Fruit fly (Drosophila melanogaster) whole organism, embryonic: ENCODE data around the gene Arp1.

Experiments
- Ada2b ChIP-seq: fragments of 200-800 bp; sonication (Bioruptor generic); IDR thresholded peaks from 2 replicates; pipeline ENCODE4 v1.3.6; 2022; ENCODE audit warnings: missing biosample characterization, missing genetic modification characterization
- Aef1 ChIP-seq: fragments of 200-800 bp; sonication (Bioruptor generic); IDR thresholded peaks from 3 replicates; pipeline ENCODE4 v1.3.6; 2022; ENCODE audit warnings: missing biosample characterization, missing genetic modification characterization
- Bgb ChIP-seq: fragments of 200-800 bp; sonication (Bioruptor generic); IDR thresholded peaks from 2 replicates; pipeline ENCODE4 v1.3.6; 2022; ENCODE audit warnings: missing biosample characterization, missing genetic modification characterization; ENCODE audit not compliant: partially characterized antibody
- CG10147 ChIP-seq: fragments of 200-800 bp; sonication (Bioruptor generic); optimal IDR thresholded peaks from 2 replicates; lab custom pipeline; 2019; ENCODE audit warnings: missing biosample characterization, mild to moderate bottlenecking, missing genetic modification characterization, moderate library complexity
- CG10209 ChIP-seq: fragments of 200-800 bp; sonication (Bioruptor generic); optimal IDR thresholded peaks from 3 replicates; lab custom pipeline; 2017; ENCODE audit warnings: missing biosample characterization, mild to moderate bottlenecking, missing genetic modification characterization, missing genetic modification reagents
- CG10267 ChIP-seq: fragments of 200-800 bp; sonication (Bioruptor generic); optimal IDR thresholded peaks from 2 replicates; lab custom pipeline; 2018; ENCODE audit warnings: missing biosample characterization, mild to moderate bottlenecking, missing genetic modification characterization, moderate library complexity
- CG12744 ChIP-seq: fragments of 200-800 bp; sonication (Bioruptor generic); optimal IDR thresholded peaks from 2 replicates; lab custom pipeline; 2016; ENCODE audit warnings: missing biosample characterization, missing genetic modification characterization
- CG12942 ChIP-seq: fragments of 200-800 bp; sonication (Bioruptor generic); optimal IDR thresholded peaks from 3 replicates; lab custom pipeline; 2016; ENCODE audit warnings: missing biosample characterization, missing genetic modification characterization
- CG14441 ChIP-seq: fragments of 200-800 bp; sonication (Bioruptor generic); IDR thresholded peaks from 2 replicates; pipeline ENCODE4 v1.3.6; 2022; ENCODE audit warnings: missing biosample characterization, missing genetic modification characterization
- CG18599 ChIP-seq: fragments of 200-800 bp; sonication (Bioruptor generic); optimal IDR thresholded peaks from 3 replicates; lab custom pipeline; 2017; ENCODE audit warnings: missing biosample characterization, missing genetic modification characterization, mild to moderate bottlenecking, moderate library complexity, missing genetic modification reagents
- CG2202 ChIP-seq: fragments of 200-800 bp; sonication (Bioruptor generic); optimal IDR thresholded peaks from 2 replicates; lab custom pipeline; 2018; ENCODE audit warnings: missing biosample characterization, mild to moderate bottlenecking, missing genetic modification characterization
- CG2678 ChIP-seq: fragments of 200-800 bp; sonication (Bioruptor generic); optimal IDR thresholded peaks from 3 replicates; lab custom pipeline; 2019; ENCODE audit warnings: missing biosample characterization, mild to moderate bottlenecking, missing genetic modification characterization, moderate library complexity
- CG30431 ChIP-seq: fragments of 200-800 bp; sonication (Bioruptor generic); optimal IDR thresholded peaks from 2 replicates; lab custom pipeline; 2017; ENCODE audit warnings: missing biosample characterization, missing genetic modification characterization
- CG3407 ChIP-seq: fragments of 200-800 bp; sonication (Bioruptor generic); optimal IDR thresholded peaks from 2 replicates; lab custom pipeline; 2018; ENCODE audit warnings: missing biosample characterization, mild to moderate bottlenecking, missing genetic modification characterization
- CG4360 ChIP-seq: fragments of 200-800 bp; sonication (Bioruptor generic); IDR thresholded peaks from 2 replicates; pipeline ENCODE4 v1.3.6; 2022; ENCODE audit warnings: missing biosample characterization, missing genetic modification characterization
- CG8388 ChIP-seq: fragments of 200-800 bp; sonication (Bioruptor generic); optimal IDR thresholded peaks from 2 replicates; lab custom pipeline; 2019; ENCODE audit warnings: missing biosample characterization, mild to moderate bottlenecking, missing genetic modification characterization, moderate library complexity
- CG9727 ChIP-seq: fragments of 200-800 bp; sonication (Bioruptor generic); optimal IDR thresholded peaks from 3 replicates; lab custom pipeline; 2017; ENCODE audit warnings: missing biosample characterization, mild to moderate bottlenecking, missing genetic modification characterization
- CG9817 ChIP-seq: fragments of 200-800 bp; sonication (Bioruptor generic); optimal IDR thresholded peaks from 2 replicates; lab custom pipeline; 2018; ENCODE audit warnings: missing biosample characterization, mild to moderate bottlenecking, missing genetic modification characterization, moderate library complexity
- CHES-1-like ChIP-seq: fragments of 200-800 bp; sonication (Bioruptor generic); optimal IDR thresholded peaks from 2 replicates; lab custom pipeline; 2016; ENCODE audit warnings: missing biosample characterization, missing genetic modification characterization
- Ets97D ChIP-seq: fragments of 200-800 bp; sonication (Bioruptor generic); optimal IDR thresholded peaks from 3 replicates; lab custom pipeline; 2016; ENCODE audit warnings: missing biosample characterization, missing genetic modification characterization
- Fer2 ChIP-seq: fragments of 200-800 bp; sonication (Bioruptor generic); optimal IDR thresholded peaks from 2 replicates; lab custom pipeline; 2018; ENCODE audit warnings: missing biosample characterization, mild to moderate bottlenecking, missing genetic modification characterization, moderate library complexity
- Hr51 ChIP-seq, 2 experiments: fragments of 200-800 bp; sonication (Bioruptor generic); optimal IDR thresholded peaks; 2 replicates in 1 of 2; 3 replicates in 1 of 2; lab custom pipeline; 2016 to 2018; ENCODE audit warnings: missing biosample characterization in 2 of 2, missing genetic modification characterization in 2 of 2, mild to moderate bottlenecking in 1 of 2, moderate library complexity in 1 of 2
- Nf-YA ChIP-seq: fragments of 200-800 bp; sonication (Bioruptor generic); IDR thresholded peaks from 2 replicates; pipeline ENCODE4 v1.3.6; 2022; ENCODE audit warnings: missing biosample characterization, missing genetic modification characterization
- Ptx1 ChIP-seq: fragments of 200-800 bp; sonication (Bioruptor generic); IDR thresholded peaks from 2 replicates; pipeline ENCODE4 v1.3.6; 2022; ENCODE audit warnings: missing biosample characterization, missing genetic modification characterization
- Ravus ChIP-seq: fragments of 200-800 bp; sonication (Bioruptor generic); IDR thresholded peaks from 2 replicates; pipeline ENCODE4 v1.3.6; 2022; ENCODE audit warnings: missing biosample characterization, missing genetic modification characterization
- Rfx ChIP-seq: fragments of 200-800 bp; sonication (Bioruptor generic); IDR thresholded peaks from 2 replicates; pipeline ENCODE4 v1.3.6; 2022; ENCODE audit warnings: missing biosample characterization, missing genetic modification characterization
- TFAM ChIP-seq: fragments of 200-800 bp; sonication (Bioruptor generic); optimal IDR thresholded peaks from 2 replicates; lab custom pipeline; 2017; ENCODE audit warnings: missing biosample characterization, missing genetic modification characterization, inconsistent platforms
- Usf ChIP-seq: fragments of 200-800 bp; sonication (Bioruptor generic); optimal IDR thresholded peaks from 2 replicates; lab custom pipeline; 2017; ENCODE audit warnings: missing genotype, missing biosample characterization, missing genetic modification characterization
- Xrp1 ChIP-seq: fragments of 200-800 bp; sonication (Bioruptor generic); IDR thresholded peaks from 2 replicates; pipeline ENCODE4 v1.3.6; 2022; ENCODE audit warnings: missing biosample characterization, missing genetic modification characterization
- ap ChIP-seq: fragments of 200-800 bp; sonication (Bioruptor generic); IDR thresholded peaks from 2 replicates; pipeline ENCODE4 v1.3.6; 2022; ENCODE audit warnings: missing biosample characterization, missing genetic modification characterization
- dpn ChIP-seq, 2 experiments: fragments of 200-800 bp; sonication (Bioruptor generic); optimal IDR thresholded peaks; 3 replicates each; lab custom pipeline; 2016; ENCODE audit warnings: missing biosample characterization in 2 of 2, missing genetic modification characterization in 2 of 2
- esg ChIP-seq: fragments of 200-800 bp; sonication (Bioruptor generic); conservative IDR thresholded peaks from 2 replicates; pipeline ENCODE4 v1.3.6; 2022; ENCODE audit warnings: missing biosample characterization, missing genetic modification characterization
- eyg ChIP-seq: fragments of 200-800 bp; sonication (Bioruptor generic); optimal IDR thresholded peaks from 3 replicates; lab custom pipeline; 2016; ENCODE audit warnings: missing biosample characterization, missing genetic modification characterization
- ind ChIP-seq: fragments of 200-800 bp; sonication (Bioruptor generic); optimal IDR thresholded peaks from 3 replicates; lab custom pipeline; 2016; ENCODE audit warnings: missing biosample characterization, missing genetic modification characterization
- insv ChIP-seq, 2 experiments: fragments of 200-800 bp; sonication (Bioruptor generic); optimal IDR thresholded peaks; 3 replicates each; lab custom pipeline; 2016 to 2018; ENCODE audit warnings: missing biosample characterization in 2 of 2, missing genetic modification characterization in 2 of 2
- klu ChIP-seq: fragments of 200-800 bp; sonication (Bioruptor generic); IDR thresholded peaks from 2 replicates; pipeline ENCODE4 v1.3.6; 2022; ENCODE audit warnings: missing biosample characterization, missing genetic modification characterization
- maf-S ChIP-seq: fragments of 200-800 bp; sonication (Bioruptor generic); optimal IDR thresholded peaks from 2 replicates; lab custom pipeline; 2016; ENCODE audit warnings: missing biosample characterization, missing genetic modification characterization
- onecut ChIP-seq: fragments of 200-800 bp; sonication (Bioruptor generic); IDR thresholded peaks from 2 replicates; pipeline ENCODE4 v1.3.6; 2022; ENCODE audit warnings: missing biosample characterization, missing genetic modification characterization
- org-1 ChIP-seq: fragments of 200-800 bp; sonication (Bioruptor generic); optimal IDR thresholded peaks from 2 replicates; lab custom pipeline; 2017; ENCODE audit warnings: missing biosample characterization, missing genetic modification characterization
- pita ChIP-seq: fragments of 200-800 bp; sonication (Bioruptor generic); optimal IDR thresholded peaks from 2 replicates; lab custom pipeline; 2017; ENCODE audit warnings: missing biosample characterization, mild to moderate bottlenecking, missing genetic modification characterization
- ro ChIP-seq: fragments of 200-800 bp; sonication (Bioruptor generic); IDR thresholded peaks from 2 replicates; pipeline ENCODE4 v1.3.6; 2022; ENCODE audit warnings: missing biosample characterization, missing genetic modification characterization
- row ChIP-seq: fragments of 200-800 bp; sonication (Bioruptor generic); IDR thresholded peaks from 3 replicates; pipeline ENCODE4 v1.3.6; 2022; ENCODE audit warnings: missing biosample characterization, missing genetic modification characterization
- salm ChIP-seq: fragments of 200-800 bp; sonication (Bioruptor generic); optimal IDR thresholded peaks from 2 replicates; lab custom pipeline; 2018; ENCODE audit warnings: missing biosample characterization, mild to moderate bottlenecking, missing genetic modification characterization
- scrt ChIP-seq: fragments of 200-800 bp; sonication (Bioruptor generic); optimal IDR thresholded peaks from 2 replicates; lab custom pipeline; 2018; ENCODE audit warnings: missing biosample characterization, mild to moderate bottlenecking, missing genetic modification characterization, moderate library complexity
- sna ChIP-seq: fragments of 200-800 bp; sonication (Bioruptor generic); IDR thresholded peaks from 2 replicates; pipeline ENCODE4 v1.3.6; 2022; ENCODE audit warnings: missing biosample characterization, missing genetic modification characterization; ENCODE audit not compliant: partially characterized antibody
- tin ChIP-seq: fragments of 200-800 bp; sonication (Bioruptor generic); optimal IDR thresholded peaks from 3 replicates; lab custom pipeline; 2016; ENCODE audit warnings: missing biosample characterization, missing genetic modification characterization
- tio ChIP-seq: fragments of 200-800 bp; sonication (Bioruptor generic); optimal IDR thresholded peaks from 2 replicates; lab custom pipeline; 2017; ENCODE audit warnings: missing biosample characterization, missing genetic modification characterization, inconsistent platforms
- vfl ChIP-seq: fragments of 200-800 bp; sonication (Bioruptor generic); optimal IDR thresholded peaks from 2 replicates; lab custom pipeline; 2016; ENCODE audit warnings: missing biosample characterization, missing genetic modification characterization
- vnd ChIP-seq: fragments of 200-800 bp; sonication (Bioruptor generic); IDR thresholded peaks from 3 replicates; pipeline ENCODE4 v1.3.6; 2022; ENCODE audit warnings: missing biosample characterization, missing genetic modification characterization; ENCODE audit not compliant: partially characterized antibody
- zfh2 ChIP-seq: fragments of 200-800 bp; sonication (Bioruptor generic); optimal IDR thresholded peaks from 2 replicates; lab custom pipeline; 2016; ENCODE audit warnings: missing biosample characterization, missing genetic modification characterization

Gene Arp1

dm6 chr3R:12722392-12722914 is 30.9 kb downstream of the Arp1 start, which contains the start of gene Men (continued):
- TF ChIP-seq CG10209 (GFP tag; lab: Kevin White, UChicago) (peak; percentile 43), klu (GFP tag; lab: Robert Waterston, UW) (peak; percentile 47; the same call in 1 of the 2 replicates), tin (GFP tag; lab: Kevin White, UChicago) (peak; percentile 27), row (peak; percentile 70), Xrp1 (GFP tag; lab: Robert Waterston, UW) (peak; percentile 68), ind (GFP tag; lab: Kevin White, UChicago) (peak; percentile 55), Ptx1 (peak; percentile 80), Aef1 (GFP tag; lab: Robert Waterston, UW) (peak; percentile 28; the same call in 1 of the 3 replicates), CG4360 (GFP tag; lab: Robert Waterston, UW) (peak; percentile 13; the same call in 1 of the 2 replicates), CG30431 (GFP tag; lab: Kevin White, UChicago) (no peak), maf-S (GFP tag; lab: Kevin White, UChicago) (no peak), dpn (GFP tag; optimal IDR thresholded peaks at IDR 0.05; lab: Kevin White, UChicago) (peak; percentile 2 to 48), sna (GFP tag; lab: Robert Waterston, UW) (no peak), vnd (no peak), Hr51 (GFP tag; optimal IDR thresholded peaks at IDR 0.05; lab: Kevin White, UChicago) (peak in 1 of 2 experiments; percentile 88), Nf-YA (GFP tag; lab: Robert Waterston, UW) (peak; percentile 61), CG9727 (GFP tag; lab: Kevin White, UChicago) (peak; percentile 55), eyg (no peak), ro (GFP tag; lab: Robert Waterston, UW) (peak; percentile 19; the same call in 1 of the 2 replicates), onecut (GFP tag; lab: Robert Waterston, UW) (peak; percentile 36; the same call in 1 of the 2 replicates), insv (GFP tag; optimal IDR thresholded peaks at IDR 0.05; lab: Kevin White, UChicago) (peak in 1 of 2 experiments; percentile 2), CG2202 (tag; lab: Kevin White, UChicago) (peak; percentile 7), esg (GFP tag; lab: Robert Waterston, UW) (peak; percentile 41; the same call in 1 of the 2 replicates), CHES-1-like (no peak), org-1 (GFP tag; lab: Kevin White, UChicago) (peak; percentile 32), zfh2 (no peak), CG18599 (peak; percentile 61), CG12942 (GFP tag; lab: Kevin White, UChicago) (peak; percentile 41), CG9817 (tag; lab: Kevin White, UChicago) (peak; percentile 62), Ravus (GFP tag; lab: Robert Waterston, UW) (no peak), CG3407 (GFP tag; lab: Kevin White, UChicago) (peak; percentile 37), salm (tag; lab: Kevin White, UChicago) (peak; percentile 49), scrt (peak; percentile 5), Rfx (peak; percentile 60), CG10267 (tag; lab: Kevin White, UChicago) (peak; percentile 35), Ada2b (peak; percentile 65), Fer2 (tag; lab: Kevin White, UChicago) (peak; percentile 34), pita (GFP tag; lab: Kevin White, UChicago) (no peak), CG10147 (peak; percentile 53), CG8388 (GFP tag; lab: Kevin White, UChicago) (peak; percentile 71), Ets97D (GFP tag; lab: Kevin White, UChicago) (no peak), ap (GFP tag; lab: Robert Waterston, UW) (peak; percentile 37; the same call in 1 of the 2 replicates), Bgb (GFP tag; lab: Robert Waterston, UW) (no peak), CG14441 (GFP tag; lab: Robert Waterston, UW) (peak; percentile 63), CG12744 (GFP tag; lab: Kevin White, UChicago) (no peak), TFAM (no peak), tio (GFP tag; lab: Kevin White, UChicago) (peak; percentile 21), CG2678 (tag; lab: Kevin White, UChicago) (peak; percentile 85), vfl (GFP tag; lab: Kevin White, UChicago) (no peak), Usf (GFP tag; lab: Kevin White, UChicago) (no peak)
